Worm (Caenorhabditis elegans): ENCODE measurements around the gene R10D12.13.

The R10D12.13 gene

DNA sequence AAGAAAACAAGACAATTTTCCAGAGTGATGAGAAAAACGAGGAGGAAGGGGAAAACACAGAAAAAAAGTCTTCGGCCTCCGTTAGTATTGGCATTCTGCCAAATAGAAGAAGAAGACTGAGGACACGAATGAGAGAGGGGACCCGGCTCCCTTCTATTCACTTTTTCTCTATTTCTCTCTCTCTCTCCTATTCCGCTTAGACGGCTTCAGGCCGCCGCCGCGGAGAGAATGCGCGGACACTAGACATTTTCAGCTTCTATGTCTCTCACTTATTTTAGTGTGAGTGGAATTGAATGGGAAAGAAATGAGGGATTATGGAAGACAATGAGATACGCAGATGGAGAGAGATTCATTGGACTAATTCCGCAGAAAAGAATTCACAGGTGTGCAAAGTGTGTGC lies 44.6 kb downstream of the R10D12.13 start:
- 0 out of 2 replicates have a peak, but pooled peaks have one; percentile 16 for TF ChIP-seq zfh-2 (GFP tag; conservative IDR thresholded peaks at IDR 0.05)
- TF ChIP-seq lin-40 (tag; optimal IDR thresholded peaks at IDR 0.05) = no peak

DNA sequence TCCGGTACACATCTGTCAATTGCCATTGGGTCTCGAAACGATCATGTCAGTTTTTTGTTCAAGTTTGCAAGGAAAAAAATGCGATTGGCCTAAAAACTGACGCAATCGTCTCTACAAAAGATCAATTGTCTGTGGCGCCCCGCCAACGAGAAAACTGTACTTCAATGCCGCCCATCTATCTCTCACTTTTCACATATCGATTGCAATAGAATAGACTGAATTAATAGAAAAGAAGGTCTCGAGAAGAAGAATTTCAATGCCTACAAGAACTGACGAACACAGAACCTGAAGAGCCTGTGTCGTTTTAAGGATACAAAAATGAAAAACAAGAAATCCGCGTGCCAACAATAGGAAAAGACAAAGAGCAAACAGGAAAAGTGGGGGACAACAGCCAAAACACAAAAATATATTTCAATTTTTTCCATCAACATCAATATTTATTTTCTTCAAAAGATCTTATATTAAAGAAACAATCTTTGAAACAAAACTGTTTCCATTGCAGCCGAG lies 46.2 kb downstream of the R10D12.13 start:
- TF ChIP-seq B0035.1 (tag; optimal IDR thresholded peaks at IDR 0.05) (no peak), ceh-27 (GFP tag; optimal IDR thresholded peaks at IDR 0.05) (no peak), ztf-22 (GFP tag; optimal IDR thresholded peaks at IDR 0.05) (peak; percentile 4), somi-1 (GFP tag; optimal IDR thresholded peaks at IDR 0.05) (peak; percentile 14), F49E8.2 (tag; optimal IDR thresholded peaks at IDR 0.05; ENCODE audit: insufficient read depth) (peak; percentile 50), snpc-1.3 (tag; optimal IDR thresholded peaks at IDR 0.05; ENCODE audit: insufficient read depth) (peak; percentile 37), nhr-80 (tag; optimal IDR thresholded peaks at IDR 0.05) (peak; percentile 88), pbrm-1 (GFP tag; IDR thresholded peaks at IDR 0.05) (peak; percentile 59; the same call in 1 of the 2 replicates), B0019.2 (GFP tag; conservative IDR thresholded peaks at IDR 0.05) (no peak), xnd-1 (tag; optimal IDR thresholded peaks at IDR 0.05) (no peak), madf-6 (GFP tag; IDR thresholded peaks at IDR 0.05) (peak; percentile 63), F33H1.4 (GFP tag; IDR thresholded peaks at IDR 0.05) (peak; percentile 16; the same call in 1 of the 2 replicates), zim-3 (tag; optimal IDR thresholded peaks at IDR 0.05) (peak; percentile 27), Y53G8AR.9 (GFP tag; conservative IDR thresholded peaks at IDR 0.05) (peak; percentile 61), C17E4.6 (GFP tag; IDR thresholded peaks at IDR 0.05) (0 out of 2 replicates have a peak, but pooled peaks have one; percentile 27), egrh-3 (GFP tag; IDR thresholded peaks at IDR 0.05) (no peak), K12H6.12 (tag; optimal IDR thresholded peaks at IDR 0.05) (no peak), egl-18 (GFP tag; IDR thresholded peaks at IDR 0.05) (no peak), lin-54 (GFP tag; optimal IDR thresholded peaks at IDR 0.05) (peak; percentile 43), atf-7 (tag; optimal IDR thresholded peaks at IDR 0.05) (peak; percentile 12), repo-1 (tag; optimal IDR thresholded peaks at IDR 0.05) (peak; percentile 77), chd-7 (tag; optimal IDR thresholded peaks at IDR 0.05) (no peak), hsf-1 (GFP tag; IDR thresholded peaks at IDR 0.05) (peak; percentile 53; the same call in 1 of the 2 replicates), nhr-90 (tag; optimal IDR thresholded peaks at IDR 0.05) (peak; percentile 17), sea-2 (GFP tag; IDR thresholded peaks at IDR 0.05) (no peak), ccch-3 (GFP tag; optimal IDR thresholded peaks at IDR 0.05) (no peak), hrde-1 (tag; optimal IDR thresholded peaks at IDR 0.05; ENCODE audit: borderline replicate concordance) (no peak), mcd-1 (GFP tag; IDR thresholded peaks at IDR 0.05) (peak; percentile 42; the same call in 1 of the 2 replicates), ztf-26 (tag; optimal IDR thresholded peaks at IDR 0.05) (peak; percentile 47), Y56A3A.18 (GFP tag; IDR thresholded peaks at IDR 0.05) (peak; percentile 65; the same call in 1 of the 2 replicates), madf-3 (GFP tag; IDR thresholded peaks at IDR 0.05) (peak; percentile 72; the same call in 1 of the 2 replicates), ztf-18 (tag; optimal IDR thresholded peaks at IDR 0.05) (peak; percentile 37), attf-5 (GFP tag; optimal IDR thresholded peaks at IDR 0.05) (peak; percentile 61), Y67H2A.10 (GFP tag; conservative IDR thresholded peaks at IDR 0.05) (no peak), ZK185.1 (tag; optimal IDR thresholded peaks at IDR 0.05; ENCODE audit: poor library complexity, severe bottlenecking) (no peak), snpc-4 (GFP tag; optimal IDR thresholded peaks at IDR 0.05) (no peak), snpc-4 (tag; optimal IDR thresholded peaks at IDR 0.05) (peak in 1 of 4 experiments; percentile 24), dpl-1 (GFP tag; optimal IDR thresholded peaks at IDR 0.05) (no peak), die-1 (tag; optimal IDR thresholded peaks at IDR 0.05) (peak; percentile 30), lin-35 (GFP tag; optimal IDR thresholded peaks at IDR 0.05) (peak in 1 of 3 experiments; percentile 33), F55B11.4 (tag; optimal IDR thresholded peaks at IDR 0.05; ENCODE audit: borderline replicate concordance, insufficient read depth) (no peak), ama-1 (optimal IDR thresholded peaks at IDR 0.05) (no peak), ama-1 (GFP tag; optimal IDR thresholded peaks at IDR 0.05) (peak; percentile 32 to 69), nfya-2 (GFP tag; IDR thresholded peaks at IDR 0.05) (peak; percentile 76; the same call in 1 of the 2 replicates)

All from whole organism, young adult.